Fruit fly (Drosophila melanogaster): Measurements from ENCODE around the gene Hel89B.
A peak's percentile ranks its signal among the peaks of the same experiment; 100 is the strongest.

Gene Hel89B

DNA sequence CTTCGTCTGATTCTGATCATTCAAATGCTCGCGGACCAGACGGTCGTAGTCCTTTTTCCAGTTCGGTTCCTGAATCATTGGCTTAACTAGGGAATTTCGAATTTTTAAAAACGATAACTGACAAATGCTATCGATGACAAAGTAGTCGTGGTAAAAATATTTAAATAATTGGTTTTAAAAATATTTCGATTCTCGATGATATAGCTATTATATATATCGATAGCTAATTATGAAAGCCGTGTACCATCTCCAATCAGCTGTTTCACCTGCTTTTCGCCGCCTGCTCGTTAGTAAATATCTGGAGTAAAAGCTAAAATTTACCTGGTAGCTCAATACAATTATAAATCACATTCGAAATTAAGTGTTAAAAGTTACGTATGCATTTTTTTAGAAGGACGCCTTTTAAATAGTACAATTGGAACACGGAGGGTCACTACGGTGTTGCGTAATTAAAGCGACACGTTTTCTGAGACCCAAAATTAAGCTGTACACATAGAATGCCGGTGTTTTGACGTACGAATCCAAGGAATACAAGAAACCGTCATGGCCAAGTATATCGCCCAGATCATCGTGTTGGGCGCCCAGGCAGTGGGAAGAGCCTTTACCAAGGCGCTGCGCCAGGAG lies 39.4 kb upstream of the Hel89B start, which contains the start of the genes CG5478 and blp:
Gene CG5478 (minus strand): TSS at position 126 of the 624 bp plus-strand sequence.
Gene blp (plus strand): TSS at position 239 of the 624 bp plus-strand sequence.
- TF ChIP-seq CG8301 (tag; optimal IDR thresholded peaks at IDR 0.05) (no peak), CG17806 (tag; optimal IDR thresholded peaks at IDR 0.05) (no peak), CG12605 (GFP tag; IDR thresholded peaks at IDR 0.05) (no peak), D1 (tag; optimal IDR thresholded peaks at IDR 0.05) (no peak), CG4496 (GFP tag; IDR thresholded peaks at IDR 0.05) (0 out of 3 replicates have a peak, but pooled peaks have one; percentile 8)

DNA sequence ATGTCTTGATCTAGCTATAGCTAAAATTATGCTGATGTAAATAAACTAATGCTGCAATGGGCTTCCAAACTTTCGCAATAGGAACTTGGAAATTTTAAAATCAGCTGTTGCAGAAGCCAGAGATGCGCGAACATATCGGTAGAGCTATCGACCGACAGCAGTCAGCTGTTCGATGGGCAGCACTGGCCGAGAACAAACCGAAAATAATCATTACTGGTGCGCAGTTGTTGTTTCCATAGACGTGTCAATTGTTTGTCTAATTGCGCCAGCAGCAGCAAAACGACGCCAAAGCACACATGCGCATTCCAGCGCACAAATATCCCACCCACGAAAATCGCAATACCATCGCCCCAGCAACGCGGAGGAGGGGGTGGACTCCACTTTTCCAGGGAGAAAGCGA lies 38.1 kb upstream of the Hel89B start, which contains the start of gene Sap47:
Gene Sap47 (plus strand): TSS at position 149 of the 400 bp plus-strand sequence.
- no peak for TF ChIP-seq fd96Ca (GFP tag; IDR thresholded peaks at IDR 0.05)
- TF ChIP-seq CG32121 (GFP tag; IDR thresholded peaks at IDR 0.05): peak; percentile 18; the same call in 1 of the 2 replicates
- TF ChIP-seq CG4496 (GFP tag; IDR thresholded peaks at IDR 0.05): 0 out of 3 replicates have a peak, but pooled peaks have one; percentile 12

DNA sequence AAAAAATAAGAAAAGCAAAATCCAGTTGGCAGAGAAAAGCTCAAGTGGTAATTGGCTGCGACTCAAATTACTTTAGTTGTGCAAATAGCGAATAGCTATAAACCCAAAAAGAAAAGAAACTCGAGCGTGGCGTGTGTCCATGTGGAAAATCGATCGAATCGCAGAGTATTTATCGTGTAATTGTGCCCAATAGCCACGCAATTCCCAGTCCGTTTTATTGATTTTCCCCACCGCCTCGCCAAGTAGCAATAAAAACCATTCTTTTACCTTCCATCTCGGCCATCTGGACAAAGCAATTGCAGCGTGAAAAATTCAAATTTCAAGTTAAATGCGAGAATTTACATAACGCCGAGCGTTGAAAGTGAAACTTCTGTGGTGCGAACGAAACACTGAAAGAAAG lies 37.6 kb upstream of the Hel89B start:
- no peak for TF ChIP-seq CG15710 (tag; optimal IDR thresholded peaks at IDR 0.05)
- TF ChIP-seq D1 (tag; optimal IDR thresholded peaks at IDR 0.05): no peak
- TF ChIP-seq CG32121 (GFP tag; IDR thresholded peaks at IDR 0.05): no peak
- no peak for TF ChIP-seq CG12605 (GFP tag; IDR thresholded peaks at IDR 0.05)
- TF ChIP-seq Ets98B (GFP tag; IDR thresholded peaks at IDR 0.05): no peak
- no peak for TF ChIP-seq rn (GFP tag; IDR thresholded peaks at IDR 0.05)
- no peak for TF ChIP-seq CG34367 (tag; optimal IDR thresholded peaks at IDR 0.05)
- no peak for TF ChIP-seq Pif1A (GFP tag; optimal IDR thresholded peaks at IDR 0.05)
- TF ChIP-seq EcR (GFP tag; optimal IDR thresholded peaks at IDR 0.05): no peak
- no peak for TF ChIP-seq Pif1B (GFP tag; optimal IDR thresholded peaks at IDR 0.05)
- no peak for TF ChIP-seq CG13204 (GFP tag; optimal IDR thresholded peaks at IDR 0.05)

DNA sequence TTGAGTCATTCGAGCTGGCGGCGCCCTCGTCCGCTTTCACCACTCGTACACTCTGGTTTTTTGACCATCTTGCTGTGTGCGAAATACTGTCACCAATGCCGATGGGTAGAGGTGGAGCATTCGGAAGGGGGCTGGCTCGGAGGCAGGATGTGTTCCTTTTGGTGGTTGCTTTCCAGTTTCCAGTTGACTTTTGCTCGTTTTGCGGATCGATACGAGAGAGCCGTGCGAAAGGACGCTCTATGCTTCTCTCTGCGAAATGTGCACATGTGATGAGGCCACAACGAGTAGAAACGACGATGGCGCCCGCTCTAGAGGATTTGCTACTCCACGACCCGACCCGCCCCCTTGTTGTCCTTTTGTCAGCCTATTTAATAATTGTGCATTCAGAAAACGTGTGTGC lies 35.4 kb upstream of the Hel89B start:
- no peak for TF ChIP-seq CG10348 (GFP tag; IDR thresholded peaks at IDR 0.05)
- TF ChIP-seq CG14655 (GFP tag; optimal IDR thresholded peaks at IDR 0.05): no peak
- TF ChIP-seq fd96Ca (GFP tag; IDR thresholded peaks at IDR 0.05): no peak
- no peak for TF ChIP-seq gl (tag; optimal IDR thresholded peaks at IDR 0.05)
- no peak for TF ChIP-seq CG34367 (tag; optimal IDR thresholded peaks at IDR 0.05)
- no peak for TF ChIP-seq rn (GFP tag; IDR thresholded peaks at IDR 0.05)
- TF ChIP-seq EcR (GFP tag; optimal IDR thresholded peaks at IDR 0.05): no peak
- no peak for TF ChIP-seq Pif1A (GFP tag; optimal IDR thresholded peaks at IDR 0.05)
- TF ChIP-seq CG12605 (GFP tag; IDR thresholded peaks at IDR 0.05): no peak
- TF ChIP-seq CG13204 (GFP tag; optimal IDR thresholded peaks at IDR 0.05): no peak
- TF ChIP-seq Snoo (tag; optimal IDR thresholded peaks at IDR 0.05): no peak
- no peak for TF ChIP-seq CG15710 (tag; optimal IDR thresholded peaks at IDR 0.05)
- no peak for TF ChIP-seq Pif1B (GFP tag; optimal IDR thresholded peaks at IDR 0.05)
- TF ChIP-seq CG8159 (tag; optimal IDR thresholded peaks at IDR 0.05): no peak
- TF ChIP-seq CG4496 (GFP tag; IDR thresholded peaks at IDR 0.05): no peak
- no peak for TF ChIP-seq CG17806 (tag; optimal IDR thresholded peaks at IDR 0.05)
- TF ChIP-seq CG32121 (GFP tag; IDR thresholded peaks at IDR 0.05): no peak

DNA sequence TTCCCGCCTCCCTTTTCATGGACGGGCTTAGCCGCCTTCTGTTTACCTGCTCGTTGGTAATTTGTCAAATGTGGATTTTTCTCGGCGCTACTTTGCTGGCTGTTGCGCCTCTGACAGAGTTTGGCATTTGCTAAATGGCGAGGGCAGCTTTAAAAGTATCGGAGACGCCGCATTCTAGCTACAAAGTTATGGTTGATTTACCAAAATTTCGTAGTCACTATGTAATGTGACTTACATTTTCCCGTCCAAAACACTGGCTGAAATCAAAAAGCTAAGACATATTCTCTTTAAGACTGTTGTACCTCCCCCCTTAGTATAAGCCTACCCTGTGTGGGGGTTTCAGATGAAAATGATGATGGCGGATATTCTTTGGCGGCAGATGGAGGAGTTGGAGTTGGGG lies 25.5 kb upstream of the Hel89B start:
- no peak for TF ChIP-seq CG12605 (GFP tag; IDR thresholded peaks at IDR 0.05)
- no peak for TF ChIP-seq fd96Ca (GFP tag; IDR thresholded peaks at IDR 0.05)
- no peak for TF ChIP-seq CG9948 (tag; optimal IDR thresholded peaks at IDR 0.05)
- TF ChIP-seq Pif1A (GFP tag; optimal IDR thresholded peaks at IDR 0.05): no peak
- no peak for TF ChIP-seq CG15710 (tag; optimal IDR thresholded peaks at IDR 0.05)
- no peak for TF ChIP-seq CG8301 (tag; optimal IDR thresholded peaks at IDR 0.05)

DNA sequence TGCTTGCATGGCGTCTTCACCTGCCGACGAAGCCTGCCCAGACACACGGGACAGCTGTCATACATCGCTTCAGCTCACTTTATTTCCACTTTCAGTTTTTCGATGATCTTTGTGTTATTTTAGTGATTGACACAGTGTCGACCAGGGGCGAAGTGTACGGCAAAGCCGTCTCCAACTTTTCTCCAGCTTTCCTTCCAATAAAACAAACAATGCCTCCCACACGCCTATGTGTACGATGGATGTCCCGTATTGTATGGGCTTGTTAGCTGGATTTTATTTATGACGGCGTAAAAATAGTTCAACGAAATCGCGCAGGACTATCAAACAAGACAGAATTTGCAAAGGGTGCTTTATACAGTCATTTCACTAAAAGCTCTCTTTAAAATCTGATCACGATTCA lies 22.3 kb upstream of the Hel89B start, which contains the start of the genes CG31088 and CG46383:
Gene CG31088 (minus strand): TSS at position 101 of the 400 bp plus-strand sequence.
Gene CG46383 (minus strand): TSS at position 101 of the 400 bp plus-strand sequence.
- TF ChIP-seq CG17806 (tag; optimal IDR thresholded peaks at IDR 0.05): no peak
- no peak for TF ChIP-seq CG8159 (tag; optimal IDR thresholded peaks at IDR 0.05)

DNA sequence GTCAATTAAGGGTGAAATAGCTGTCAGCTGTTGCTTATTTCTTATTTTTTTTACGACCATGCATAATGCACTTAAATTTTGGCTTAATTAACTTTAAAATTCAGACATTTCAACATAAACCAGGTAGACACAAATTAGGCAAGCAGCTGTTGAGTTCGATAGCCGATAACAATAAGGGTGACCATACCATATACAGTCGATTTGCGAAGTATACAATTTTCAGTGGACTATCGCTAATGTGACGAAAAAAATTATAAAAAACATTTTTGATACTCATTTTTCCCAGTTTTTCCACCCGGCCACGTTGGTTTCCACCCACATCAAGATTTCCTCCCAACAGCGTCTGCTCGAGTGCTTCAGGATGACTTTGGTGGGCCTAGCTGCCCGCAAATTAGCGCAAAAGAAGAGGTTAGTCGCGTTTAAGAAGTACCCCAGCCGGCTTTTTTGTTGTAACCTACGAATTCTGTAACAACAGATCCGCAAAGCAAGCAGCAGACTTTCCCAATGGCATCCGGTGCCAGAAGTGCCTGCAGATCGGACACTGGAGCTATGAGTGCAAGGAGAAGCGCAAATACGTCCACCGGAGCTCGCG lies 9.3 kb upstream of the Hel89B start, which contains the start of the genes CG4287 and CG5516:
Gene CG4287 (minus strand): TSS at position 178 of the 592 bp plus-strand sequence.
Gene CG5516 (plus strand): TSS at position 195 of the 592 bp plus-strand sequence.
- TF ChIP-seq CG8159 (tag; optimal IDR thresholded peaks at IDR 0.05) (no peak), Snoo (tag; optimal IDR thresholded peaks at IDR 0.05) (no peak), rn (GFP tag; IDR thresholded peaks at IDR 0.05) (no peak), CG9948 (tag; optimal IDR thresholded peaks at IDR 0.05) (no peak), CG12605 (GFP tag; IDR thresholded peaks at IDR 0.05) (no peak), CG4496 (GFP tag; IDR thresholded peaks at IDR 0.05) (no peak), CG14655 (GFP tag; optimal IDR thresholded peaks at IDR 0.05) (no peak), CG17806 (tag; optimal IDR thresholded peaks at IDR 0.05) (no peak), CG13204 (GFP tag; optimal IDR thresholded peaks at IDR 0.05) (no peak), CG15710 (tag; optimal IDR thresholded peaks at IDR 0.05) (no peak), CG8301 (tag; optimal IDR thresholded peaks at IDR 0.05) (no peak), CG10348 (GFP tag; IDR thresholded peaks at IDR 0.05) (no peak), Pif1B (GFP tag; optimal IDR thresholded peaks at IDR 0.05) (no peak), CG34367 (tag; optimal IDR thresholded peaks at IDR 0.05) (no peak), gl (tag; optimal IDR thresholded peaks at IDR 0.05) (no peak), EcR (GFP tag; optimal IDR thresholded peaks at IDR 0.05) (no peak)

Measured in whole organism, pupa.